Worm (Caenorhabditis elegans) whole organism, L2 larva: ENCODE data around the gene F53A9.1.

Source experiments
- F13H6.1 ChIP-seq: sonication (generic microtip); optimal IDR thresholded peaks from 2 replicates; lab custom pipeline; 2016; ENCODE audit warnings: missing genetic modification characterization, missing compliant biosample characterization
- aly-2 ChIP-seq: fragments of 150-350 bp; optimal IDR thresholded peaks from 2 replicates; lab custom pipeline; 2014; ENCODE audit warnings: missing biosample characterization, missing genetic modification characterization
- crh-2 ChIP-seq: sonication (generic microtip); optimal IDR thresholded peaks from 2 replicates; lab custom pipeline; 2017; ENCODE audit warnings: missing biosample characterization, missing genetic modification characterization
- fos-1 ChIP-seq: fragments of 150-350 bp; optimal IDR thresholded peaks from 2 replicates; lab custom pipeline; 2014; ENCODE audit warnings: missing biosample characterization, missing genetic modification characterization
- lsy-2 ChIP-seq, 2 experiments: fragments of 150-350 bp in 1 of 2; sonication (generic microtip) in 1 of 2; optimal IDR thresholded peaks; 2 replicates each; lab custom pipeline; 2014 to 2017; ENCODE audit warnings: missing biosample characterization in 2 of 2, missing genetic modification characterization in 2 of 2
- mab-5 ChIP-seq: fragments of 150-350 bp; optimal IDR thresholded peaks from 2 replicates; lab custom pipeline; 2014; ENCODE audit warnings: missing biosample characterization, missing genetic modification characterization
- nhr-11 ChIP-seq: fragments of 150-350 bp; optimal IDR thresholded peaks from 2 replicates; lab custom pipeline; 2014; ENCODE audit warnings: missing biosample characterization, missing genetic modification characterization
- nhr-21 ChIP-seq: fragments of 150-350 bp; optimal IDR thresholded peaks from 2 replicates; lab custom pipeline; 2014; ENCODE audit warnings: missing biosample characterization, missing genetic modification characterization
- sma-9 ChIP-seq, 2 experiments: fragments of 150-350 bp in 1 of 2; sonication (generic microtip) in 1 of 2; optimal IDR thresholded peaks; 2 replicates each; lab custom pipeline; 2014 to 2016; ENCODE audit warnings: missing genetic modification characterization in 2 of 2, mild to moderate bottlenecking in 1 of 2, missing biosample characterization in 1 of 2, missing compliant biosample characterization in 1 of 2, missing genetic modification reagents in 1 of 2, moderate library complexity in 1 of 2
- unc-62 ChIP-seq: fragments of 150-350 bp; optimal IDR thresholded peaks from 2 replicates; lab custom pipeline; 2014; ENCODE audit warnings: missing biosample characterization, missing genetic modification reagents, missing genetic modification characterization
- ztf-1 ChIP-seq: fragments of 200-800 bp; sonication (Bioruptor generic); conservative IDR thresholded peaks from 2 replicates; pipeline ENCODE4 v1.3.6; 2022; ENCODE audit warnings: missing genetic modification characterization, missing compliant biosample characterization

Gene F53A9.1

ce11 chrX:8754285-8754795 is 42.9 kb downstream of the F53A9.1 start:
- no peak for TF ChIP-seq aly-2 (tag; lab: Kevin White, UChicago)
- peak; percentile 45 for TF ChIP-seq nhr-21

ce11 chrX:8755987-8756386 is 44.6 kb downstream of the F53A9.1 start:
- TF ChIP-seq sma-9 (GFP tag; optimal IDR thresholded peaks at IDR 0.05; lab: Kevin White, UChicago) = peak; percentile 51
- TF ChIP-seq sma-9 (tag; optimal IDR thresholded peaks at IDR 0.05; lab: Kevin White, UChicago) = no peak
- TF ChIP-seq crh-2 (tag; lab: Kevin White, UChicago) = peak; percentile 5
- no peak for TF ChIP-seq nhr-11 (tag; lab: Kevin White, UChicago)
- no peak for TF ChIP-seq unc-62 (GFP tag; lab: Kevin White, UChicago)

- TF ChIP-seq crh-2 (tag; lab: Kevin White, UChicago) (peak; percentile 11), F13H6.1 (tag; lab: Kevin White, UChicago) (peak; percentile 20), sma-9 (GFP tag; optimal IDR thresholded peaks at IDR 0.05; lab: Kevin White, UChicago) (peak; percentile 63), sma-9 (tag; optimal IDR thresholded peaks at IDR 0.05; lab: Kevin White, UChicago) (no peak), mab-5 (peak; percentile 57), fos-1 (tag; lab: Kevin White, UChicago) (no peak), ztf-1 (GFP tag; lab: Robert Waterston, UW) (no peak), lsy-2 (tag; optimal IDR thresholded peaks at IDR 0.05; lab: Kevin White, UChicago) (peak in 1 of 2 experiments; percentile 6)
These were observed 49.7 kb downstream of the F53A9.1 start for ce11 chrX:8761060-8761459.
